Worm (Caenorhabditis elegans): ENCODE data around the gene emc-5.
"Not testable (repeated sequence)": the region's sequence is repeated elsewhere in the genome, so short reads cannot be mapped to it uniquely, and the experiment has no call there.

emc-5 gene

DNA sequence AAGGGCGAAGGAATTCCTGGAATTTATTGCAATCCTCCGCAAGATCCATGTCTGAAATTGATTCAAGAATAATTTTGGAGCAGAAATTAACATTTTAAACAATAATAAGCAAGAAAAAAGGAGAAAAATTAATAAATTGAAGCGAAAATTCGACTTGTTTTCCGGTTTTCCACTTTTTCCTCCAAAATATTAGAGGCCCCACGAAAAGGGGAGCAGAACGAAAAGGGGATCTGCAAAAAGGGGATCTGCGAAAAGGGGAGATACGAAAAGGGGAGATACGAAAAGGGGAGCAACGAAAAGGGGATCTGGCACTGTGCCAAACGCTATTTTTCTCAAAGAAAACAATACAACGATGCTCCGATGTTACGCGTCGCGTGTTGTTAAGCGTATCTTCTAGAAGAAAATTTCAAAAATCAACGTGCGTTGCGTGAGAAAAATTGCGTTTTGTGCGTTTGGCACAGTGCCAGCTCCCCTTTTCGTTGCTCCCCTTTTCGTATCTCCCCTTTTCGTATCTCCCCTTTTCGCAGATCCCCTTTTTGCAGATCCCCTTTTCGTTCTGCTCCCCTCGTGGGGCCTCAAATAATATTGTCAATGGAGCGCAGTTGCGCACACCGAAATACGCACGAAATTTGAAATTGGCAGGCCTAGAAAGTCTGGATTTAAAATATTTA, 38.0 kb downstream of the emc-5 start, which contains the start of gene Y62F5A.12 (continued):
- TF ChIP-seq daf-16 (GFP tag; optimal IDR thresholded peaks at IDR 0.05): peak in 1 of 2 experiments; percentile 68
- not testable (repeated sequence) for TF ChIP-seq daf-16 (tag; optimal IDR thresholded peaks at IDR 0.05)
- peak; percentile 71 to 82 for TF ChIP-seq lsy-2 (tag; optimal IDR thresholded peaks at IDR 0.05)
- TF ChIP-seq aha-1 (tag): peak; percentile 99
- peak; percentile 92 for TF ChIP-seq zfp-3 (GFP tag; conservative IDR thresholded peaks at IDR 0.05)
- peak; percentile 65 for TF ChIP-seq hlh-11 (tag; optimal IDR thresholded peaks at IDR 0.05)
- 0 out of 2 replicates have a peak, but pooled peaks have one; percentile 80 for TF ChIP-seq Y75B8A.6 (GFP tag; IDR thresholded peaks at IDR 0.05)
- peak; percentile 80 for TF ChIP-seq mxl-2 (GFP tag; conservative IDR thresholded peaks at IDR 0.05)
- peak; percentile 27 for TF ChIP-seq ces-1 (GFP tag; optimal IDR thresholded peaks at IDR 0.05)
- TF ChIP-seq spr-1 (tag; optimal IDR thresholded peaks at IDR 0.05): peak; percentile 66
- TF ChIP-seq T26A8.4 (GFP tag; IDR thresholded peaks at IDR 0.05): peak; percentile 78
- peak; percentile 85 for TF ChIP-seq mep-1 (tag; optimal IDR thresholded peaks at IDR 0.05)
- peak; percentile 100 for TF ChIP-seq lin-38 (GFP tag; IDR thresholded peaks at IDR 0.05)
- peak; percentile 67 for TF ChIP-seq set-16 (GFP tag; IDR thresholded peaks at IDR 0.05)
- TF ChIP-seq dmd-6 (GFP tag; IDR thresholded peaks at IDR 0.05): peak; percentile 88
- peak; percentile 55 for TF ChIP-seq nhr-48 (tag; optimal IDR thresholded peaks at IDR 0.05)
- TF ChIP-seq mxl-3 (GFP tag; optimal IDR thresholded peaks at IDR 0.05): peak; percentile 86
- TF ChIP-seq lin-13 (GFP tag; optimal IDR thresholded peaks at IDR 0.05): peak; percentile 69
- TF ChIP-seq hlh-30 (tag; optimal IDR thresholded peaks at IDR 0.05; ENCODE audit: insufficient read depth): peak; percentile 67
- peak; percentile 40 for TF ChIP-seq nhr-25 (tag; optimal IDR thresholded peaks at IDR 0.05; ENCODE audit: borderline replicate concordance, insufficient read depth)
- TF ChIP-seq lim-7 (GFP tag; IDR thresholded peaks at IDR 0.05): peak; percentile 82
- TF ChIP-seq duxl-1 (tag; optimal IDR thresholded peaks at IDR 0.05; ENCODE audit: poor library complexity): peak; percentile 70
- peak; percentile 81 for TF ChIP-seq nhr-77 (tag; optimal IDR thresholded peaks at IDR 0.05)

DNA sequence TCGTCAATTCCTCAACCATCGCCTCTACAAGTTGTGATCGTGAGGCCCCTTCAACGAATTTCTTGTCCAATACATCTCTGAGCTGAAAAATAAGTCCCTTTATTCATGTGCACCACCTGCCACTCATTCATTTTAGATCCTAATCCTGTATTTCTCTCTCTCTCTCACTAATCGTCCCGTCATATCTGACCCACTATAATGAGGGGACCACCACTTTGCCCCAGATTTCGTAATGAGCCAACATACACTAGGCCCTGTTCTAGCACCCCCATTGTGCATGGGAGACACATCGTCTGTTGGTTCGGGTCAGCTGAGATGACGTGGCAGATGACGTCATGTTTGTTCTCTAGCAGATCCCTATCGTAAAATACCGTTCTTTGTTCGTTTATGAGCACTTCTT, 38.8 kb downstream of the emc-5 start:
- TF ChIP-seq aha-1 (tag): peak; percentile 58
- TF ChIP-seq unc-62 (GFP tag; optimal IDR thresholded peaks at IDR 0.05 in 1 of 2): peak in 1 of 2 experiments; percentile 26
- TF ChIP-seq unc-62 (tag; optimal IDR thresholded peaks at IDR 0.05): no peak
- no peak for TF ChIP-seq gei-8 (GFP tag; optimal IDR thresholded peaks at IDR 0.05)

DNA sequence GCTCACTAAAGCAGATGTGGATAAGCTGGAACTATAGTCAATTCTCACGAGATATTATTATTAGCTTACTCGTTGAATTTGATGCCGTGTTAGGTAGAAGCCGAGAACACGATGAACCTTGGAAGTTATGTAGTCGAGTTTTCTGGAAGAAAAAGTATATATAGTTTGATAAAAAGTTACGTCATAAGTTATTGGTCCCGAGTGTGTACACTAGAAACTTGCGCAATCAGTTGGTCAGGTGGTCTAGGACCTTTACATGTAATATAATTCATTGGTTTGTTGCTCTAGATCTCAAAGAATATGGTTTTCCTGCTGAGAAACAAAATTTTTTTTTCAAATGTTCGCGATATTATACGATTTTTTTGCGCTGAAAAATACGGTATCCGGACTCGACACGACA, 39.3 kb downstream of the emc-5 start:
- TF ChIP-seq Y105C5A.15 (GFP tag; IDR thresholded peaks at IDR 0.05) (no peak), mdl-1 (tag; optimal IDR thresholded peaks at IDR 0.05) (no peak), spr-1 (tag; optimal IDR thresholded peaks at IDR 0.05) (no peak)

DNA sequence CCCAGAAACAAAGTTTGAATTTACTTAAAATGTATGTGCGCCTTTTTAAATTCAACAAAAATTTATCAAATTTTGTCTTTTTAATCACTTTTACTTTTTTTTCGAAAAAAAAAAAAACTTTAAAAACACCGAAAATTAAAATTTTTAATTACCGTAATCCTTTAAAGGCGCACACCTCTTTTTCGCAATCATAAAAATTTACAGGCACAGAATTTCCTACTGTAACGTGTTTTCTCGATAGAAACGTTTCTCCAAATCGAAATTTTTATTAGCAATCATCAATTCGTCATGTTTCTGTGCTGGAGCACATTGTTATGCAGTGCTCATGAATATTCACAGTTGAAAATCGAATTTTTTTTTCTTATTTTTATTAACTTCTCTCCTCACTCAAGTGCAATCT, 39.9 kb downstream of the emc-5 start:
- TF ChIP-seq nhr-11 (tag; optimal IDR thresholded peaks at IDR 0.05) (no peak), aha-1 (tag) (peak; percentile 63)

DNA sequence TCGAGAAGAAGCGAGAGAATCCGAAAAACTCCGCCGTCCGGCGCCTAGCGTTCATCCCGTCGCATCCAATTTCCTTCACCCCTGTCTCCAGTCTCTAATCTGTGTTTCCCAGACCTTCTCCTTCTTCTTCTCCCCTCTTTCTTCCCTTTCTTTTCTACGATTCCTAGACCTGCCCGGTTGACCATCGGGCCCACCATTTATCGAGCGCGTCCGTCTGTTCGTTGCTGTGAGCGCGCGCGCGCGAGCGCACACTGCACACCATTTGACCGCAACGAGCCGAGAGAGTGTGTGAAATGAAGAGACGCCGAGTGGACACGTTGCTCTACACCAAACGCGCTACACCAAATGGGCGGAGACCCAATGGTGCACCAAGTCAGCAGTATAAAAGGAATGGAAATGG, 40.5 kb downstream of the emc-5 start:
- no peak for TF ChIP-seq lin-29 (GFP tag; IDR thresholded peaks at IDR 0.05)
- TF ChIP-seq pqm-1 (tag; optimal IDR thresholded peaks at IDR 0.05): no peak
- TF ChIP-seq duxl-1 (tag; optimal IDR thresholded peaks at IDR 0.05; ENCODE audit: poor library complexity): no peak
- peak in 1 of 2 experiments; percentile 3 for TF ChIP-seq mdl-1 (tag; optimal IDR thresholded peaks at IDR 0.05)
- TF ChIP-seq jun-1 (tag; optimal IDR thresholded peaks at IDR 0.05): no peak
- no peak for TF ChIP-seq hlh-11 (tag; optimal IDR thresholded peaks at IDR 0.05)
- peak; percentile 64; the same call in 1 of the 2 replicates for TF ChIP-seq Y48G9A.11 (GFP tag; IDR thresholded peaks at IDR 0.05)
- TF ChIP-seq lin-39 (tag; optimal IDR thresholded peaks at IDR 0.05): no peak
- no peak for TF ChIP-seq daf-12 (tag; optimal IDR thresholded peaks at IDR 0.05)
- peak; percentile 9 for TF ChIP-seq spr-3 (GFP tag; optimal IDR thresholded peaks at IDR 0.05)
- no peak for TF ChIP-seq egl-27 (tag; optimal IDR thresholded peaks at IDR 0.05)
- no peak for TF ChIP-seq fkh-10 (GFP tag; optimal IDR thresholded peaks at IDR 0.05)
- no peak for TF ChIP-seq ceh-20 (GFP tag; IDR thresholded peaks at IDR 0.05)
- TF ChIP-seq F10B5.3 (tag; optimal IDR thresholded peaks at IDR 0.05): no peak
- TF ChIP-seq nhr-10 (tag; optimal IDR thresholded peaks at IDR 0.05): no peak
- peak; percentile 73 for TF ChIP-seq lin-38 (GFP tag; IDR thresholded peaks at IDR 0.05)
- TF ChIP-seq madf-5 (GFP tag; IDR thresholded peaks at IDR 0.05): no peak
- TF ChIP-seq sdz-12 (GFP tag; optimal IDR thresholded peaks at IDR 0.05): no peak
- 0 out of 2 replicates have a peak, but pooled peaks have one; percentile 8 for TF ChIP-seq D1046.2 (GFP tag; IDR thresholded peaks at IDR 0.05)
